3 worm cellular contexts compared by ENCODE assay signal in genomic region chrII:7555454-7555853, ce11.
TF ChIP-seq lines count a peak whose summit lies in the region.

ZK1290.14 (minus strand) TSS chrII:7555592.

TF ChIP-seq in whole organism, L1 larva, 84 proteins besides CTCF, POLR2A, EP300 and RAD21:
- TF ChIP-seq lin-14 (GFP tag; optimal IDR thresholded peaks at IDR 0.05; lab: Kevin White, UChicago) (peak; percentile 0), efl-3 (GFP tag; optimal IDR thresholded peaks at IDR 0.05; lab: Kevin White, UChicago) (no peak)

TF ChIP-seq in whole organism, L2 larva, 48 proteins besides CTCF, POLR2A, EP300 and RAD21:
- TF ChIP-seq zag-1 (tag; optimal IDR thresholded peaks at IDR 0.05; lab: Kevin White, UChicago) (no peak), sem-4 (tag; optimal IDR thresholded peaks at IDR 0.05; lab: Kevin White, UChicago) (peak; percentile 51)

TF ChIP-seq in whole organism, L4 larva, 104 proteins besides CTCF, POLR2A, EP300 and RAD21:
- TF ChIP-seq skn-1 (tag; optimal IDR thresholded peaks at IDR 0.05; lab: Kevin White, UChicago), result no peak
- TF ChIP-seq aha-1 (tag; lab: Kevin White, UChicago), result peak; percentile 68

Comparison
In these comparisons a context has a peak if more than half of its experiments do, and no peak if none do; other contexts are left out.
1. Of the 29 proteins assayed by ChIP-seq in both whole organism, L4 larva and whole organism, L1 larva: peak only in whole organism, L4 larva: aha-1; only in whole organism, L1 larva: none; in both: none; in neither: 28.